Worm (Caenorhabditis elegans) whole organism, mixed stage, embryonic: ENCODE measurements around the gene lec-2.
A peak's percentile ranks its signal among the peaks of the same experiment; 100 is the strongest.

Experiments
- M03D4.4 ChIP-seq: sonication (generic microtip); optimal IDR thresholded peaks from 2 replicates; lab custom pipeline; 2017; ENCODE audit warnings: mild to moderate bottlenecking, missing genetic modification characterization, missing compliant biosample characterization
- bed-3 ChIP-seq: fragments of 200-800 bp; sonication (Bioruptor generic); optimal IDR thresholded peaks from 3 replicates; lab custom pipeline; 2018; ENCODE audit warnings: mild to moderate bottlenecking, missing genetic modification characterization, moderate library complexity, missing compliant biosample characterization
- ceh-39 ChIP-seq: fragments of 150-350 bp; optimal IDR thresholded peaks from 2 replicates; lab custom pipeline; 2014; ENCODE audit warnings: missing biosample characterization, missing genetic modification characterization
- ceh-43 ChIP-seq: fragments of 200-800 bp; sonication (Bioruptor generic); optimal IDR thresholded peaks from 2 replicates; lab custom pipeline; 2018; ENCODE audit warnings: mild to moderate bottlenecking, missing genetic modification characterization, moderate library complexity, missing compliant biosample characterization
- ceh-83 ChIP-seq: fragments of 200-800 bp; sonication (Bioruptor generic); optimal IDR thresholded peaks from 2 replicates; lab custom pipeline; 2018; ENCODE audit warnings: mild to moderate bottlenecking, missing genetic modification characterization, missing compliant biosample characterization
- ces-1 ChIP-seq: fragments of 150-350 bp; optimal IDR thresholded peaks from 2 replicates; lab custom pipeline; 2014; ENCODE audit warnings: missing biosample characterization, missing genetic modification reagents, missing genetic modification characterization
- cnd-1 ChIP-seq: fragments of 200-800 bp; sonication (Bioruptor generic); optimal IDR thresholded peaks from 2 replicates; lab custom pipeline; 2018; ENCODE audit warnings: mild to moderate bottlenecking, missing genetic modification characterization, missing compliant biosample characterization
- drap-1 ChIP-seq: fragments of 200-800 bp; sonication (Bioruptor generic); optimal IDR thresholded peaks from 3 replicates; lab custom pipeline; 2018; ENCODE audit warnings: mild to moderate bottlenecking, missing genetic modification characterization, missing compliant biosample characterization
- elt-1 ChIP-seq: sonication (generic microtip); optimal IDR thresholded peaks from 2 replicates; lab custom pipeline; 2017; ENCODE audit warnings: missing genetic modification characterization, mild to moderate bottlenecking, missing compliant biosample characterization, antibody characterized with exemption, moderate library complexity, borderline replicate concordance; ENCODE audit not compliant: insufficient read depth
- flh-1 ChIP-seq: fragments of 200-800 bp; sonication (Bioruptor generic); optimal IDR thresholded peaks from 2 replicates; lab custom pipeline; 2018; ENCODE audit warnings: mild to moderate bottlenecking, missing genetic modification characterization, moderate library complexity, missing compliant biosample characterization
- ham-2 ChIP-seq: fragments of 200-800 bp; sonication (Bioruptor generic); optimal IDR thresholded peaks from 2 replicates; lab custom pipeline; 2018; ENCODE audit warnings: mild to moderate bottlenecking, missing genetic modification characterization, missing compliant biosample characterization
- hlh-1 ChIP-seq: fragments of 150-350 bp; optimal IDR thresholded peaks from 2 replicates; lab custom pipeline; 2014; ENCODE audit warnings: missing biosample characterization, missing genetic modification reagents, missing genetic modification characterization
- lin-13 ChIP-seq: fragments of 150-350 bp; optimal IDR thresholded peaks from 2 replicates; lab custom pipeline; 2014; ENCODE audit warnings: missing biosample characterization, missing genetic modification characterization
- lin-32 ChIP-seq: fragments of 200-800 bp; sonication (Bioruptor generic); optimal IDR thresholded peaks from 2 replicates; lab custom pipeline; 2018; ENCODE audit warnings: mild to moderate bottlenecking, missing genetic modification characterization, missing compliant biosample characterization
- lsy-2 ChIP-seq: fragments of 150-350 bp; optimal IDR thresholded peaks from 2 replicates; lab custom pipeline; 2014; ENCODE audit warnings: missing biosample characterization, missing genetic modification characterization
- mab-5 ChIP-seq: fragments of 150-350 bp; optimal IDR thresholded peaks from 2 replicates; lab custom pipeline; 2014; ENCODE audit warnings: missing biosample characterization, missing genetic modification characterization
- mep-1 ChIP-seq: fragments of 150-350 bp; optimal IDR thresholded peaks from 2 replicates; lab custom pipeline; 2017; ENCODE audit warnings: missing biosample characterization, missing genetic modification reagents, missing genetic modification characterization, inconsistent platforms
- mls-2 ChIP-seq: sonication (generic microtip); optimal IDR thresholded peaks from 2 replicates; lab custom pipeline; 2016; ENCODE audit warnings: mild to moderate bottlenecking, missing genetic modification characterization, moderate library complexity, missing compliant biosample characterization
- nhr-12 ChIP-seq: fragments of 150-350 bp; optimal IDR thresholded peaks from 2 replicates; lab custom pipeline; 2014; ENCODE audit warnings: missing biosample characterization, missing genetic modification characterization
- nhr-2 ChIP-seq: fragments of 150-350 bp; optimal IDR thresholded peaks from 2 replicates; lab custom pipeline; 2014; ENCODE audit warnings: missing biosample characterization, missing genetic modification characterization
- nhr-237 ChIP-seq: fragments of 150-350 bp; optimal IDR thresholded peaks from 2 replicates; lab custom pipeline; 2014; ENCODE audit warnings: missing biosample characterization, missing genetic modification characterization
- nhr-28 ChIP-seq: fragments of 150-350 bp; optimal IDR thresholded peaks from 2 replicates; lab custom pipeline; 2014; ENCODE audit warnings: missing biosample characterization, missing genetic modification characterization
- nhr-76 ChIP-seq: sonication (generic microtip); optimal IDR thresholded peaks from 2 replicates; lab custom pipeline; 2017; ENCODE audit warnings: missing biosample characterization, missing genetic modification characterization
- pha-4 ChIP-seq: fragments of 150-350 bp; optimal IDR thresholded peaks from 2 replicates; lab custom pipeline; 2018; ENCODE audit warnings: missing biosample characterization, missing genetic modification reagents, missing genetic modification characterization
- sem-2 ChIP-seq: fragments of 200-800 bp; sonication (Bioruptor generic); optimal IDR thresholded peaks from 2 replicates; lab custom pipeline; 2018; ENCODE audit warnings: mild to moderate bottlenecking, missing genetic modification characterization, missing compliant biosample characterization
- snpc-4 ChIP-seq: fragments of 150-350 bp; optimal IDR thresholded peaks from 2 replicates; lab custom pipeline; 2014; ENCODE audit warnings: missing biosample characterization, missing genetic modification characterization
- sptf-1 ChIP-seq: sonication (generic microtip); optimal IDR thresholded peaks from 2 replicates; lab custom pipeline; 2017; ENCODE audit warnings: mild to moderate bottlenecking, missing genetic modification characterization, moderate library complexity, missing compliant biosample characterization
- tbx-8 ChIP-seq: fragments of 200-800 bp; sonication (Bioruptor generic); optimal IDR thresholded peaks from 2 replicates; lab custom pipeline; 2018; ENCODE audit warnings: mild to moderate bottlenecking, missing genetic modification characterization, moderate library complexity, missing compliant biosample characterization
- unc-120 ChIP-seq: sonication (generic microtip); optimal IDR thresholded peaks from 2 replicates; lab custom pipeline; 2017; ENCODE audit warnings: missing genetic modification characterization, missing compliant biosample characterization; ENCODE audit not compliant: poor library complexity, severe bottlenecking
- unc-39 ChIP-seq: fragments of 150-350 bp; optimal IDR thresholded peaks from 2 replicates; lab custom pipeline; 2014; ENCODE audit warnings: missing biosample characterization, missing genetic modification characterization
- unc-62 ChIP-seq: fragments of 150-350 bp; optimal IDR thresholded peaks from 2 replicates; lab custom pipeline; 2014; ENCODE audit warnings: missing biosample characterization, missing genetic modification reagents, missing genetic modification characterization
- ztf-11 ChIP-seq: fragments of 150-350 bp; optimal IDR thresholded peaks from 2 replicates; lab custom pipeline; 2014; ENCODE audit warnings: missing biosample characterization, missing genetic modification characterization

Gene lec-2

DNA sequence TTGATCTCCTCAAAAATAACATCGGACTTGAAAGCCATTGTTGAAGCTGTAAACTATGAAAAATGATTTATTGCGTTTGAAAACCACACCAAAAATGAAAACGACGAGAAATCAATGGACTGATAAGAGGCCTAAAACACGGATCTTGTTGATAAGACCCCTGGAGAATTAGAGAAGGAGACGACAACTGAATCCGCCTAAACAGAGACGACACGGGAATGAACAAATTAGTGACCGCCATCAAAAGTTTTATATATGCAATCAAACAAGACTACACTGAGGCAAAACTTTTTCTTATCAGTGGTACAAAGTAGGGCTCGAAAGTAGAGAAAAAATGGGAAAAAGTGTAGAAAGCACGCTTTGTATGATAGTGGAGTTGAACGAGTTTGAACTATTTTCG lies 14.9 kb downstream of the lec-2 start, which contains the start of gene nlt-1:
nlt-1 (minus strand) TSS at position 78 of the 400 bp plus-strand sequence.
- TF ChIP-seq nhr-237 (tag; lab: Kevin White, UChicago) = no peak
- TF ChIP-seq lsy-2 (tag; lab: Kevin White, UChicago) = no peak
- no peak for TF ChIP-seq drap-1 (GFP tag; lab: Kevin White, UChicago)
- TF ChIP-seq pha-4 = no peak
- no peak for TF ChIP-seq unc-62 (GFP tag; lab: Kevin White, UChicago)
- no peak for TF ChIP-seq ceh-83 (GFP tag; lab: Kevin White, UChicago)
- TF ChIP-seq nhr-2 = no peak
- TF ChIP-seq lin-13 = no peak
- TF ChIP-seq bed-3 (GFP tag; lab: Kevin White, UChicago) = no peak
- no peak for TF ChIP-seq mls-2 (tag; lab: Kevin White, UChicago)
- TF ChIP-seq mep-1 (tag; lab: Kevin White, UChicago) = no peak
- no peak for TF ChIP-seq unc-39
- no peak for TF ChIP-seq ceh-43
- TF ChIP-seq mab-5 (tag; lab: Kevin White, UChicago) = no peak
- no peak for TF ChIP-seq nhr-76 (tag; lab: Kevin White, UChicago)
- no peak for TF ChIP-seq elt-1 (tag; lab: Kevin White, UChicago)
- no peak for TF ChIP-seq sem-2 (GFP tag; lab: Kevin White, UChicago)
- TF ChIP-seq unc-120 (tag; lab: Kevin White, UChicago) = no peak
- TF ChIP-seq ham-2 (GFP tag; lab: Kevin White, UChicago) = no peak

DNA sequence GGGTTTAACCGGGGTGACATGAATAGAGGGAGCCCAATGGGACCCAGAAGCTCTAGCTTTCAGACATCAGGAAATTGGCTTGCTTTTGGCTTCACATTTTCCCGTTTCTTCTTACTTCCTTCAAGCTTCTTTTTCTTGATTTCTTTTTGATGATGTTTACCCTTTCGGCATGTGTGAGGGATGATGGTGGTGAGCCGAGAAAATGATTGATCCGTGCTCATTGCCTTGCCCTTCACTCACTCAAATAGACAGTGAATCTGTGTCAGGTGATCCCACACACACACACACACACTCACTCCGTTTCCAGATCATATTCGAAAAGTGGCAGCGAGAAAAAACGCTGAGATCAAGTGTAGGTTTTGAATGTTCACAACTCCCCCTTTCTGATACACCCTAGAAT lies 21.3 kb downstream of the lec-2 start:
- TF ChIP-seq ceh-83 (GFP tag; lab: Kevin White, UChicago) (no peak), flh-1 (GFP tag; lab: Kevin White, UChicago) (no peak), pha-4 (no peak), ceh-39 (tag; lab: Kevin White, UChicago) (no peak), bed-3 (GFP tag; lab: Kevin White, UChicago) (no peak), sptf-1 (tag; lab: Kevin White, UChicago) (no peak), ztf-11 (no peak), hlh-1 (tag; lab: Kevin White, UChicago) (no peak), nhr-76 (tag; lab: Kevin White, UChicago) (no peak), ces-1 (GFP tag; lab: Kevin White, UChicago) (no peak), mab-5 (tag; lab: Kevin White, UChicago) (no peak), nhr-28 (tag; lab: Kevin White, UChicago) (no peak), nhr-237 (tag; lab: Kevin White, UChicago) (no peak), mep-1 (tag; lab: Kevin White, UChicago) (no peak), lin-13 (no peak), unc-120 (tag; lab: Kevin White, UChicago) (no peak), lsy-2 (tag; lab: Kevin White, UChicago) (no peak), ham-2 (GFP tag; lab: Kevin White, UChicago) (no peak), elt-1 (tag; lab: Kevin White, UChicago) (no peak)

DNA sequence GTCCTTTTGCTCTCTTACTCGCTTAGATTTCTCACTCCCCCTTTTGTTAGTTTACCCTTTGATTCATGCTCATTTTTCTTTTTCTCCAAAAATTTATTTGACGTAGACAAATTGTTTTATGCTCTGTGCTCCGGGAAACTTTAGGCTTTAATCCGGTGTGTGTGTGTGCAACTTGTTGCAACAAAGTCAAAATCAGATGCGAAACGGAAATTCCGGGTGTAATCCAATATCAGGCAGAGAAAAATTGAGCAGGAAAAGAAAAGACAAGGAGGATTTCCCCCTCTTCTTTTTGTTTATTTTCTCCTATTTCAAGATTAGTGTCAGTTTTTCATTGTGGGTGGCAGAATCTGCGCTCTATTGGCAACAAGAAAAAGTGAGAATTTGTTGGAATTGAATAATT lies 23.5 kb downstream of the lec-2 start:
- TF ChIP-seq ces-1 (GFP tag; lab: Kevin White, UChicago) = peak; percentile 59
- no peak for TF ChIP-seq mep-1 (tag; lab: Kevin White, UChicago)
- no peak for TF ChIP-seq unc-39

DNA sequence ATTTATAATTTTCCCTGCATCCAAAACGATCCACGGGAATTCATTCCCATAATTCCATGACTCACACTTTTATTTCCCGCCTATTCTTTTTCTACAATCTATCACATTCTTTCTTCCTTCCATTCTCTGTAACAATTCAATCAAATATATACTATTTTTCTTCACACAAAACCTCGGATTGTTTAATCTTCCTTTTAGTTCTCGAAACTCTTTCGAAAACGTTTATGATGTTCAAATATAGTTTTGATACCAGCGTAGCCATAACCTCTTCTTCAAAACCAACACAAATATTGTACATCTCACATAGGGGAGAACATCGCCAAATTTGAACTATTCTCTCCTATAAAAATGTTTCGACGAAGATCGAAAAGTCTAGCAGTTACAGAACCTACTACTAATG lies 25.2 kb downstream of the lec-2 start, which contains the start of gene lec-3:
lec-3 (plus strand) TSS at position 301 of the 400 bp plus-strand sequence.
- no peak for TF ChIP-seq nhr-28 (tag; lab: Kevin White, UChicago)
- no peak for TF ChIP-seq snpc-4
- no peak for TF ChIP-seq nhr-12 (tag; lab: Kevin White, UChicago)
- no peak for TF ChIP-seq cnd-1
- no peak for TF ChIP-seq tbx-8 (GFP tag; lab: Kevin White, UChicago)
- TF ChIP-seq unc-120 (tag; lab: Kevin White, UChicago) = no peak
- TF ChIP-seq lin-32 = no peak
- no peak for TF ChIP-seq M03D4.4 (tag; lab: Kevin White, UChicago)
- no peak for TF ChIP-seq nhr-237 (tag; lab: Kevin White, UChicago)
- TF ChIP-seq sem-2 (GFP tag; lab: Kevin White, UChicago) = no peak
- no peak for TF ChIP-seq ces-1 (GFP tag; lab: Kevin White, UChicago)
- no peak for TF ChIP-seq nhr-2
- TF ChIP-seq mep-1 (tag; lab: Kevin White, UChicago) = no peak
- TF ChIP-seq mls-2 (tag; lab: Kevin White, UChicago) = no peak
